Worm (Caenorhabditis elegans) whole organism, early embryonic: ENCODE data around the gene inx-8.

ENCODE experiments used
- B0310.2 ChIP-seq: sonication (generic microtip); optimal IDR thresholded peaks from 2 replicates; lab custom pipeline; 2016; ENCODE audit warnings: mild to moderate bottlenecking, missing genetic modification characterization, missing compliant biosample characterization
- ama-1 ChIP-seq: fragments of 150-350 bp; optimal IDR thresholded peaks from 2 replicates; lab custom pipeline; 2014
- ets-7 ChIP-seq: sonication (generic microtip); optimal IDR thresholded peaks from 2 replicates; lab custom pipeline; 2016; ENCODE audit warnings: missing genotype, missing genetic modification characterization, missing compliant biosample characterization
- flt-1 ChIP-seq: fragments of 200-800 bp; sonication (Bioruptor generic); IDR thresholded peaks from 2 replicates; pipeline ENCODE4 v1.3.6; 2022; ENCODE audit warnings: missing genetic modification characterization, missing compliant biosample characterization
- hmbx-1 ChIP-seq: sonication (generic microtip); optimal IDR thresholded peaks from 2 replicates; lab custom pipeline; 2016; ENCODE audit warnings: mild to moderate bottlenecking, missing genetic modification characterization, missing compliant biosample characterization
- hmg-4 ChIP-seq: fragments of 200-800 bp; sonication (Bioruptor generic); optimal IDR thresholded peaks from 2 replicates; lab custom pipeline; 2018; ENCODE audit warnings: mild to moderate bottlenecking, missing genetic modification characterization, missing compliant biosample characterization
- sea-1 ChIP-seq: fragments of 200-800 bp; sonication (Bioruptor generic); conservative IDR thresholded peaks from 2 replicates; pipeline ENCODE4 v1.3.6; 2022; ENCODE audit warnings: missing genetic modification characterization, missing compliant biosample characterization
- tbx-11 ChIP-seq: fragments of 200-800 bp; sonication (Bioruptor generic); IDR thresholded peaks from 2 replicates; pipeline ENCODE4 v1.3.6; 2022; ENCODE audit warnings: missing genetic modification characterization, missing compliant biosample characterization

- TF ChIP-seq ama-1 (lab: Kevin White, UChicago) (no peak), hmbx-1 (tag; lab: Kevin White, UChicago) (no peak), tbx-11 (GFP tag; lab: Robert Waterston, UW) (no peak), sea-1 (GFP tag; lab: Robert Waterston, UW) (no peak), flt-1 (no peak), ets-7 (tag; lab: Kevin White, UChicago) (no peak), hmg-4 (no peak), B0310.2 (tag; lab: Kevin White, UChicago) (no peak)
Observed at ce11 chrIV:11645354-11645753, 28.3 kb upstream of the inx-8 start.
